Worm (Caenorhabditis elegans) whole organism, late embryonic: Measurements from ENCODE around the gene C49A9.6.

ENCODE experiments used
- C08G9.2 ChIP-seq: sonication (generic microtip); optimal IDR thresholded peaks from 2 replicates; lab custom pipeline; 2016; ENCODE audit warnings: mild to moderate bottlenecking, missing genetic modification characterization, moderate library complexity, missing compliant biosample characterization
- C38D4.7 ChIP-seq: fragments of 200-800 bp; sonication (Bioruptor generic); optimal IDR thresholded peaks from 2 replicates; lab custom pipeline; 2018; ENCODE audit warnings: mild to moderate bottlenecking, missing genetic modification characterization, moderate library complexity, missing compliant biosample characterization
- F13H6.1 ChIP-seq: sonication (generic microtip); optimal IDR thresholded peaks from 2 replicates; lab custom pipeline; 2016; ENCODE audit warnings: missing genetic modification characterization, missing compliant biosample characterization
- K02D7.2 ChIP-seq: sonication (generic microtip); optimal IDR thresholded peaks from 2 replicates; lab custom pipeline; 2017; ENCODE audit warnings: mild to moderate bottlenecking, missing genetic modification characterization, missing compliant biosample characterization
- T23F11.4 ChIP-seq: fragments of 200-800 bp; sonication (Bioruptor generic); optimal IDR thresholded peaks from 2 replicates; lab custom pipeline; 2018; ENCODE audit warnings: mild to moderate bottlenecking, missing genetic modification characterization, missing compliant biosample characterization
- Y22D7AL.16 ChIP-seq: sonication (generic microtip); optimal IDR thresholded peaks from 2 replicates; lab custom pipeline; 2016; ENCODE audit warnings: missing genetic modification characterization, missing compliant biosample characterization
- ahr-1 ChIP-seq: sonication (generic microtip); optimal IDR thresholded peaks from 2 replicates; lab custom pipeline; 2016; ENCODE audit warnings: missing genetic modification characterization, missing compliant biosample characterization
- ama-1 ChIP-seq: fragments of 150-350 bp; optimal IDR thresholded peaks from 2 replicates; lab custom pipeline; 2014
- ceh-14 ChIP-seq: sonication (generic microtip); optimal IDR thresholded peaks from 2 replicates; lab custom pipeline; 2016; ENCODE audit warnings: missing genotype, missing genetic modification characterization, missing compliant biosample characterization
- ceh-2 ChIP-seq: sonication (generic microtip); optimal IDR thresholded peaks from 2 replicates; lab custom pipeline; 2016; ENCODE audit warnings: missing genotype, missing genetic modification characterization, missing compliant biosample characterization
- ceh-30 ChIP-seq: fragments of 150-350 bp; optimal IDR thresholded peaks from 2 replicates; lab custom pipeline; 2014; ENCODE audit warnings: missing biosample characterization, missing genetic modification characterization
- ceh-31 ChIP-seq: sonication (generic microtip); optimal IDR thresholded peaks from 2 replicates; lab custom pipeline; 2016; ENCODE audit warnings: missing genetic modification characterization, missing compliant biosample characterization
- ceh-34 ChIP-seq: sonication (generic microtip); optimal IDR thresholded peaks from 2 replicates; lab custom pipeline; 2016; ENCODE audit warnings: mild to moderate bottlenecking, missing genetic modification characterization, missing compliant biosample characterization
- ceh-45 ChIP-seq: fragments of 200-800 bp; sonication (Bioruptor generic); IDR thresholded peaks from 2 replicates; pipeline ENCODE4 v1.3.6; 2022; ENCODE audit warnings: missing genetic modification reagents, missing genetic modification characterization, missing compliant biosample characterization
- ceh-48 ChIP-seq: sonication (generic microtip); optimal IDR thresholded peaks from 2 replicates; lab custom pipeline; 2016; ENCODE audit warnings: missing genetic modification characterization, inconsistent platforms, missing compliant biosample characterization
- dmd-4 ChIP-seq: sonication (generic microtip); optimal IDR thresholded peaks from 2 replicates; lab custom pipeline; 2016; ENCODE audit warnings: borderline replicate concordance, missing genetic modification characterization, missing compliant biosample characterization
- dve-1 ChIP-seq: sonication (generic microtip); optimal IDR thresholded peaks from 2 replicates; lab custom pipeline; 2017; ENCODE audit warnings: antibody characterized with exemption, mild to moderate bottlenecking, missing genetic modification characterization, missing compliant biosample characterization
- elt-2 ChIP-seq: sonication (generic microtip); optimal IDR thresholded peaks from 2 replicates; lab custom pipeline; 2016; ENCODE audit warnings: missing genetic modification reagents, missing genetic modification characterization, missing compliant biosample characterization
- elt-4 ChIP-seq: sonication (generic microtip); optimal IDR thresholded peaks from 2 replicates; lab custom pipeline; 2016; ENCODE audit warnings: missing genetic modification characterization, missing compliant biosample characterization
- ets-4 ChIP-seq: sonication (generic microtip); optimal IDR thresholded peaks from 2 replicates; lab custom pipeline; 2016; ENCODE audit warnings: missing genetic modification characterization, missing compliant biosample characterization
- fax-1 ChIP-seq: sonication (generic microtip); optimal IDR thresholded peaks from 2 replicates; lab custom pipeline; 2016; ENCODE audit warnings: missing genotype, missing genetic modification characterization, missing compliant biosample characterization
- fkh-6 ChIP-seq: sonication (generic microtip); optimal IDR thresholded peaks from 2 replicates; lab custom pipeline; 2016; ENCODE audit warnings: missing genetic modification characterization, missing compliant biosample characterization
- gmeb-2 ChIP-seq: sonication (generic microtip); optimal IDR thresholded peaks from 2 replicates; lab custom pipeline; 2016; ENCODE audit warnings: missing genetic modification characterization, inconsistent platforms, missing compliant biosample characterization
- hlh-13 ChIP-seq: fragments of 200-800 bp; sonication (Bioruptor generic); optimal IDR thresholded peaks from 2 replicates; lab custom pipeline; 2018; ENCODE audit warnings: mild to moderate bottlenecking, missing genetic modification characterization, missing compliant biosample characterization
- hlh-30 ChIP-seq: sonication (generic microtip); optimal IDR thresholded peaks from 2 replicates; lab custom pipeline; 2017; ENCODE audit warnings: antibody characterized with exemption, missing genetic modification characterization, missing compliant biosample characterization; ENCODE audit not compliant: insufficient read depth
- hlh-8 ChIP-seq: sonication (generic microtip); optimal IDR thresholded peaks from 2 replicates; lab custom pipeline; 2016; ENCODE audit warnings: missing genotype, missing genetic modification characterization, missing compliant biosample characterization
- lim-6 ChIP-seq: sonication (generic microtip); optimal IDR thresholded peaks from 2 replicates; lab custom pipeline; 2016; ENCODE audit warnings: missing genetic modification characterization, missing compliant biosample characterization
- lin-11 ChIP-seq: fragments of 200-800 bp; sonication (Bioruptor generic); optimal IDR thresholded peaks from 2 replicates; lab custom pipeline; 2018; ENCODE audit warnings: mild to moderate bottlenecking, missing genetic modification characterization, missing compliant biosample characterization
- madf-2 ChIP-seq: sonication (generic microtip); optimal IDR thresholded peaks from 2 replicates; lab custom pipeline; 2017; ENCODE audit warnings: missing genetic modification characterization, missing compliant biosample characterization
- mec-3 ChIP-seq: sonication (generic microtip); optimal IDR thresholded peaks from 2 replicates; lab custom pipeline; 2016; ENCODE audit warnings: borderline replicate concordance, missing genetic modification characterization, missing compliant biosample characterization
- nfya-1 ChIP-seq: sonication (generic microtip); optimal IDR thresholded peaks from 2 replicates; lab custom pipeline; 2017; ENCODE audit warnings: missing genetic modification characterization, mild to moderate bottlenecking, missing compliant biosample characterization, antibody characterized with exemption, moderate library complexity
- nhr-11 ChIP-seq: fragments of 150-350 bp; optimal IDR thresholded peaks from 2 replicates; lab custom pipeline; 2014; ENCODE audit warnings: missing biosample characterization, missing genetic modification characterization
- nhr-232 ChIP-seq: sonication (generic microtip); optimal IDR thresholded peaks from 2 replicates; lab custom pipeline; 2016; ENCODE audit warnings: missing genetic modification characterization, missing compliant biosample characterization
- pag-3 ChIP-seq: sonication (generic microtip); optimal IDR thresholded peaks from 2 replicates; lab custom pipeline; 2016; ENCODE audit warnings: missing compliant biosample characterization, missing genetic modification characterization, borderline replicate concordance
- pha-2 ChIP-seq: sonication (generic microtip); optimal IDR thresholded peaks from 2 replicates; lab custom pipeline; 2017; ENCODE audit warnings: mild to moderate bottlenecking, missing genetic modification characterization, missing compliant biosample characterization
- pha-4 ChIP-seq: fragments of 150-350 bp; optimal IDR thresholded peaks from 2 replicates; lab custom pipeline; 2018; ENCODE audit warnings: missing biosample characterization, missing genetic modification reagents, missing genetic modification characterization
- pqm-1 ChIP-seq: sonication (generic microtip); optimal IDR thresholded peaks from 2 replicates; lab custom pipeline; 2016; ENCODE audit warnings: missing genetic modification characterization, missing compliant biosample characterization
- pros-1 ChIP-seq: fragments of 150-350 bp; optimal IDR thresholded peaks from 2 replicates; lab custom pipeline; 2014; ENCODE audit warnings: missing biosample characterization, missing genetic modification reagents, missing genetic modification characterization
- ref-2 ChIP-seq: sonication (generic microtip); optimal IDR thresholded peaks from 2 replicates; lab custom pipeline; 2016; ENCODE audit warnings: missing genetic modification characterization, missing compliant biosample characterization
- rnt-1 ChIP-seq: sonication (generic microtip); optimal IDR thresholded peaks from 2 replicates; lab custom pipeline; 2016; ENCODE audit warnings: missing genetic modification characterization, missing compliant biosample characterization
- sdc-2 ChIP-seq: sonication (generic microtip); optimal IDR thresholded peaks from 2 replicates; lab custom pipeline; 2016; ENCODE audit warnings: missing genotype, missing genetic modification characterization, missing compliant biosample characterization
- sox-4 ChIP-seq: sonication (generic microtip); optimal IDR thresholded peaks from 2 replicates; lab custom pipeline; 2017; ENCODE audit warnings: mild to moderate bottlenecking, missing genetic modification characterization, inconsistent platforms, missing compliant biosample characterization
- syd-9 ChIP-seq: sonication (generic microtip); optimal IDR thresholded peaks from 2 replicates; lab custom pipeline; 2016; ENCODE audit warnings: mild to moderate bottlenecking, missing genetic modification characterization, moderate library complexity, missing compliant biosample characterization
- tbx-2 ChIP-seq: sonication (generic microtip); optimal IDR thresholded peaks from 2 replicates; lab custom pipeline; 2016; ENCODE audit warnings: missing genetic modification characterization, missing compliant biosample characterization
- tbx-7 ChIP-seq: sonication (generic microtip); optimal IDR thresholded peaks from 2 replicates; lab custom pipeline; 2016; ENCODE audit warnings: missing genotype, missing genetic modification characterization, missing compliant biosample characterization
- unc-3 ChIP-seq, 2 experiments: fragments of 200-800 bp in 1 of 2; sonication (Bioruptor generic) in 1 of 2; sonication (generic microtip) in 1 of 2; conservative IDR thresholded peaks in 1 of 2; optimal IDR thresholded peaks in 1 of 2; 2 replicates each; pipeline versions ENCODE4 v1.3.6 to Lab custom; 2016 to 2022; ENCODE audit warnings: missing compliant biosample characterization in 2 of 2, missing genetic modification characterization in 2 of 2, missing genetic modification reagents in 1 of 2
- unc-42 ChIP-seq: sonication (generic microtip); optimal IDR thresholded peaks from 2 replicates; lab custom pipeline; 2016; ENCODE audit warnings: missing genotype, missing genetic modification characterization, missing compliant biosample characterization
- unc-86 ChIP-seq: sonication (generic microtip); optimal IDR thresholded peaks from 2 replicates; lab custom pipeline; 2016; ENCODE audit warnings: missing genetic modification characterization, missing compliant biosample characterization
- zip-5 ChIP-seq: sonication (generic microtip); optimal IDR thresholded peaks from 2 replicates; lab custom pipeline; 2016; ENCODE audit warnings: missing genetic modification characterization, missing compliant biosample characterization
- ztf-16 ChIP-seq: sonication (generic microtip); optimal IDR thresholded peaks from 2 replicates; lab custom pipeline; 2017; ENCODE audit warnings: missing genetic modification characterization, missing compliant biosample characterization

C49A9.6 gene

DNA sequence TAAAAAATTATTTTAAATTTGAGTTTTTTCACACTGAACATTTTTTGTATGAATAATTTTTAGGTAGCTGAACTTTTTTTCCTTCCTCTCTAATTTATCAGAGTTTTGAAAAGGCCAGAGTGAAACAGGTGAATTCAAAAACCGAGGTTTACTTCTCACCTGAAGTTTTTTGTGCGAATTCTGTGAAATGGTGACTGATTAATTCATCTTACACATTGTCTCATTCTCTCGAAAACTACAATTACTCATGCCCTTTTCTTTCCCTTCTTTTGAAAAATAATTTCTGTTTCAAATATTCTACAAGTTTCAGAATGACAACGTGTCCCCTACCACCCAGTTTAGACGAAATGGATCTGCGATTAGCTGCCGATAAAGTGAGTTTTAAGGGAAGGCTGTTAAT, 9.0 kb upstream of the C49A9.6 start, which contains the start of gene tkr-2:
tkr-2 (plus strand) TSS at position 301 of the 400 bp plus-strand sequence.
- TF ChIP-seq sox-4 (tag; lab: Kevin White, UChicago) (no peak), pag-3 (no peak), lin-11 (tag; lab: Kevin White, UChicago) (no peak), ets-4 (tag; lab: Kevin White, UChicago) (no peak), ztf-16 (tag; lab: Kevin White, UChicago) (no peak), rnt-1 (no peak), pros-1 (tag; lab: Kevin White, UChicago) (no peak), fkh-6 (tag; lab: Kevin White, UChicago) (no peak), nfya-1 (tag; lab: Kevin White, UChicago) (no peak), hlh-13 (no peak), ceh-14 (no peak), C38D4.7 (no peak)

DNA sequence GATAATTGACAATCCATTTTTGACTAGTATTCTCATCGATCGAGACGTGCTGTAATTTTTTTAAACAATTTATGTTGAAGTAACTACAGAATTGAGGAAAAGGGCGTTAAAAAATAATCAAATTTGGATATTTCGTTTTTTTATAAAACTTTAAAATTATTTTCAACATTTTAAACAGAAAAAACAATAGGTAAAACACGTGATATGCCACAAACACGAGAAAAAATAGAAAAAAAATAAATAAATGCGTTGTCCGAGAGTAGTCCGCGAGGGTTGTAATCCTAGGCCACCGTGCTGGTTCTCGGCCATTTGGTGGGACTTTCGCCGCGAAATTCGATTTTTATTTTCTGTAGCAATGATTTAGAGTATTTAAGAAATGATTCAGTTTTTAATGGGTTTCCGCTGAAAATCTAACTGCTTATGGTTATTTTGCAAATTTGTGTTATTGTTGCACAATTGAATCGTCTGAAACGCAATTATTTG, 4.4 kb upstream of the C49A9.6 start, which contains the start of gene C49A9.10:
C49A9.10 (minus strand) TSS at position 51 of the 483 bp plus-strand sequence.
- TF ChIP-seq T23F11.4 (GFP tag; lab: Kevin White, UChicago) (no peak), unc-42 (tag; lab: Kevin White, UChicago) (peak; percentile 40), hlh-30 (no peak), pha-2 (tag; lab: Kevin White, UChicago) (peak; percentile 28), ceh-31 (tag; lab: Kevin White, UChicago) (peak; percentile 96), elt-4 (tag; lab: Kevin White, UChicago) (no peak), unc-3 (GFP tag; conservative IDR thresholded peaks at IDR 0.05; lab: Robert Waterston, UW) (peak; percentile 73), unc-3 (tag; optimal IDR thresholded peaks at IDR 0.05; lab: Kevin White, UChicago) (no peak), tbx-2 (tag; lab: Kevin White, UChicago) (peak; percentile 89), dmd-4 (tag; lab: Kevin White, UChicago) (no peak), ahr-1 (tag; lab: Kevin White, UChicago) (peak; percentile 37), unc-86 (tag; lab: Kevin White, UChicago) (peak; percentile 50), pqm-1 (tag; lab: Kevin White, UChicago) (peak; percentile 45), ceh-14 (peak; percentile 69), dve-1 (no peak), Y22D7AL.16 (tag; lab: Kevin White, UChicago) (no peak), ceh-2 (tag; lab: Kevin White, UChicago) (peak; percentile 91), mec-3 (tag; lab: Kevin White, UChicago) (peak; percentile 87), ama-1 (lab: Kevin White, UChicago) (no peak), gmeb-2 (tag; lab: Kevin White, UChicago) (peak; percentile 33), nfya-1 (tag; lab: Kevin White, UChicago) (peak; percentile 50), madf-2 (peak; percentile 15), sdc-2 (peak; percentile 64), nhr-232 (tag; lab: Kevin White, UChicago) (no peak), rnt-1 (peak; percentile 68), elt-2 (tag; lab: Kevin White, UChicago) (peak; percentile 77), tbx-7 (peak; percentile 96), pha-4 (no peak), fax-1 (tag; lab: Kevin White, UChicago) (peak; percentile 70), nhr-11 (no peak), ztf-16 (tag; lab: Kevin White, UChicago) (peak; percentile 22), ceh-30 (tag; lab: Kevin White, UChicago) (no peak), lim-6 (tag; lab: Kevin White, UChicago) (peak; percentile 67), fkh-6 (tag; lab: Kevin White, UChicago) (peak; percentile 47), ceh-45 (GFP tag; lab: Robert Waterston, UW) (0 out of 2 replicates have a peak, but pooled peaks have one; percentile 35), hlh-8 (tag; lab: Kevin White, UChicago) (peak; percentile 90), K02D7.2 (tag; lab: Kevin White, UChicago) (no peak), hlh-13 (no peak), ceh-48 (no peak), ref-2 (tag; lab: Kevin White, UChicago) (peak; percentile 79), F13H6.1 (tag; lab: Kevin White, UChicago) (peak; percentile 60), syd-9 (tag; lab: Kevin White, UChicago) (peak; percentile 18), ceh-34 (tag; lab: Kevin White, UChicago) (peak; percentile 61), C08G9.2 (tag; lab: Kevin White, UChicago) (peak; percentile 95), zip-5 (tag; lab: Kevin White, UChicago) (peak; percentile 69), ets-4 (tag; lab: Kevin White, UChicago) (peak; percentile 91), sox-4 (tag; lab: Kevin White, UChicago) (no peak)
